Fruit fly (Drosophila melanogaster): ENCODE results near the gene CG16953.

DNA sequence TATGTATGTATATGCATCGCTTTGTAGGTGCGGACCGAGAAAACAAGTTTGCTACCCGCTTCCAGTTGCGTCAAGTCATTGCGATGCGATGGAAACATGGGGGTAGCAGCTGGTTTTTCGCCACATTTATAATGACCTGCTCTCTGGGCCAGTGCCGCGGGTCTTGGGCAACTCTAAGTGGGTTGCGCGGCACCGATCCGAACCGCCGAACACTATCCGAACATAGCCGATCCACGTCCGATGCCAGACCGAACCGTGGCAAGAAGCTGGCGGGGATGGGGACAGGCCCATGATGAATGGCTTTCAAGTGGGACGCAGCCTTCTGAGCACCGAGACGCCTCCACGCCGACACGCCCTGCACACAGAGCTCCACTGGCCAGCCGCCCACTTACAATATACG, 18.4 kb upstream of the CG16953 start:
- TF ChIP-seq psq (optimal IDR thresholded peaks at IDR 0.05) (no peak), insv (optimal IDR thresholded peaks at IDR 0.05) (no peak)
